Worm (Caenorhabditis elegans): Measurements from ENCODE around the gene Y110A2AL.10.
A peak's percentile ranks its signal among the peaks of the same experiment; 100 is the strongest.

The Y110A2AL.10 gene

ce11 chrII:2831173-2831572 lies 40.5 kb downstream of the Y110A2AL.10 start, which contains the start of gene K12H6.6:
Gene K12H6.6 (minus strand): TSS chrII:2831233.
- TF ChIP-seq lin-39 (tag; optimal IDR thresholded peaks at IDR 0.05) (no peak), elt-2 (tag; optimal IDR thresholded peaks at IDR 0.05) (peak; percentile 17)

- TF ChIP-seq fkh-2 (tag; optimal IDR thresholded peaks at IDR 0.05) (no peak), R02D3.7 (tag; optimal IDR thresholded peaks at IDR 0.05) (no peak), lin-15B (tag; optimal IDR thresholded peaks at IDR 0.05) (no peak), nfya-1 (tag; optimal IDR thresholded peaks at IDR 0.05; ENCODE audit: insufficient read depth) (no peak), nhr-11 (tag; optimal IDR thresholded peaks at IDR 0.05) (no peak)
Measured at ce11 chrII:2830144-2830543, 41.6 kb downstream of the Y110A2AL.10 start.

ce11 chrII:2829482-2829881 lies 42.2 kb downstream of the Y110A2AL.10 start:
- TF ChIP-seq nhr-77 (tag; optimal IDR thresholded peaks at IDR 0.05) (no peak), nhr-237 (tag; optimal IDR thresholded peaks at IDR 0.05) (no peak), fkh-2 (tag; optimal IDR thresholded peaks at IDR 0.05) (no peak), ceh-28 (tag; optimal IDR thresholded peaks at IDR 0.05) (no peak), aly-2 (tag; optimal IDR thresholded peaks at IDR 0.05) (no peak), nhr-28 (tag; optimal IDR thresholded peaks at IDR 0.05) (no peak), jun-1 (tag; optimal IDR thresholded peaks at IDR 0.05) (no peak), R02D3.7 (tag; optimal IDR thresholded peaks at IDR 0.05) (no peak), nhr-12 (tag; optimal IDR thresholded peaks at IDR 0.05) (no peak)

ce11 chrII:2827859-2828403 lies 43.8 kb downstream of the Y110A2AL.10 start, which contains the start of gene K12H6.8:
Gene K12H6.8 (plus strand): TSS chrII:2827896.
- TF ChIP-seq tbx-2 (tag; optimal IDR thresholded peaks at IDR 0.05) (no peak), nhr-23 (tag; optimal IDR thresholded peaks at IDR 0.05) (no peak), ztf-4 (tag; optimal IDR thresholded peaks at IDR 0.05) (no peak), sea-2 (GFP tag; optimal IDR thresholded peaks at IDR 0.05) (no peak), lin-15B (tag; optimal IDR thresholded peaks at IDR 0.05) (no peak), nhr-76 (tag; optimal IDR thresholded peaks at IDR 0.05) (no peak), nfya-1 (tag; optimal IDR thresholded peaks at IDR 0.05; ENCODE audit: insufficient read depth) (no peak), ceh-16 (tag; optimal IDR thresholded peaks at IDR 0.05) (no peak), nhr-25 (tag; optimal IDR thresholded peaks at IDR 0.05) (no peak), aly-2 (tag; optimal IDR thresholded peaks at IDR 0.05) (no peak), ZK546.5 (tag; optimal IDR thresholded peaks at IDR 0.05) (no peak), ztf-11 (tag; optimal IDR thresholded peaks at IDR 0.05) (no peak), unc-62 (GFP tag; optimal IDR thresholded peaks at IDR 0.05) (no peak), nhr-67 (tag; optimal IDR thresholded peaks at IDR 0.05) (no peak), lin-39 (tag; optimal IDR thresholded peaks at IDR 0.05) (no peak), elt-2 (tag; optimal IDR thresholded peaks at IDR 0.05) (no peak)

- TF ChIP-seq ceh-82 (tag; optimal IDR thresholded peaks at IDR 0.05) (no peak), ZK546.5 (tag; optimal IDR thresholded peaks at IDR 0.05) (no peak), zag-1 (tag; optimal IDR thresholded peaks at IDR 0.05) (no peak), ceh-9 (tag; optimal IDR thresholded peaks at IDR 0.05) (no peak), ceh-16 (tag; optimal IDR thresholded peaks at IDR 0.05) (no peak), eor-1 (tag; optimal IDR thresholded peaks at IDR 0.05) (no peak), ztf-11 (tag; optimal IDR thresholded peaks at IDR 0.05) (no peak), mml-1 (tag; optimal IDR thresholded peaks at IDR 0.05) (no peak), hmg-11 (tag; optimal IDR thresholded peaks at IDR 0.05) (no peak), pqm-1 (tag; optimal IDR thresholded peaks at IDR 0.05) (no peak), lin-15B (tag; optimal IDR thresholded peaks at IDR 0.05) (no peak), snpc-4 (tag; optimal IDR thresholded peaks at IDR 0.05) (no peak), nhr-77 (tag; optimal IDR thresholded peaks at IDR 0.05) (no peak), fkh-10 (GFP tag; optimal IDR thresholded peaks at IDR 0.05) (no peak), unc-39 (tag; optimal IDR thresholded peaks at IDR 0.05) (no peak), pha-4 (tag; optimal IDR thresholded peaks at IDR 0.05) (no peak)
Measured at ce11 chrII:2826073-2826472, 45.6 kb downstream of the Y110A2AL.10 start, which contains the start of gene K12H6.5. Gene K12H6.5 (minus strand): TSS chrII:2826173.

Measured in whole organism, L3 larva.